Worm (Caenorhabditis elegans) whole organism, young adult: ENCODE results near the gene vps-41.

Experiments used
- B0261.1 ChIP-seq: sonication (generic microtip); optimal IDR thresholded peaks from 2 replicates; lab custom pipeline; 2016; ENCODE audit warnings: mild to moderate bottlenecking, missing genetic modification characterization, moderate library complexity, missing compliant biosample characterization
- B0336.3 ChIP-seq: fragments of 200-800 bp; sonication (Bioruptor generic); IDR thresholded peaks from 2 replicates; pipeline ENCODE4 v1.3.6; 2022; ENCODE audit warnings: missing genetic modification characterization, missing compliant biosample characterization
- D2030.7 ChIP-seq: fragments of 200-800 bp; sonication (Bioruptor generic); IDR thresholded peaks from 2 replicates; pipeline ENCODE4 v1.3.6; 2022; ENCODE audit warnings: missing genetic modification reagents, missing genetic modification characterization, missing compliant biosample characterization
- F10E7.11 ChIP-seq: sonication (generic microtip); optimal IDR thresholded peaks from 2 replicates; lab custom pipeline; 2017; ENCODE audit warnings: mild to moderate bottlenecking, missing genetic modification characterization, moderate library complexity, missing compliant biosample characterization
- F33H1.4 ChIP-seq: fragments of 200-800 bp; sonication (Bioruptor generic); IDR thresholded peaks from 2 replicates; pipeline ENCODE4 v1.3.6; 2022; ENCODE audit warnings: missing genetic modification reagents, missing genetic modification characterization, missing compliant biosample characterization
- F37B4.10 ChIP-seq: fragments of 200-800 bp; sonication (Bioruptor generic); IDR thresholded peaks from 2 replicates; pipeline ENCODE4 v1.3.6; 2022; ENCODE audit warnings: missing genetic modification characterization, missing compliant biosample characterization
- F39B2.1 ChIP-seq: fragments of 200-800 bp; sonication (Bioruptor generic); IDR thresholded peaks from 2 replicates; pipeline ENCODE4 v1.3.6; 2022; ENCODE audit warnings: missing genetic modification reagents, missing genetic modification characterization, missing compliant biosample characterization
- F49E8.2 ChIP-seq: sonication (generic microtip); optimal IDR thresholded peaks from 3 replicates; lab custom pipeline; 2017; ENCODE audit warnings: missing genetic modification characterization, mild to moderate bottlenecking, missing compliant biosample characterization, antibody characterized with exemption, moderate library complexity; ENCODE audit not compliant: insufficient read depth
- F52B5.7 ChIP-seq: sonication (generic microtip); optimal IDR thresholded peaks from 2 replicates; lab custom pipeline; 2016; ENCODE audit warnings: mild to moderate bottlenecking, missing genetic modification characterization, missing compliant biosample characterization
- F57A8.1 ChIP-seq: fragments of 200-800 bp; sonication (Bioruptor generic); optimal IDR thresholded peaks from 2 replicates; lab custom pipeline; 2018; ENCODE audit warnings: mild to moderate bottlenecking, missing genetic modification characterization, moderate library complexity, missing compliant biosample characterization
- F57C9.4 ChIP-seq: sonication (generic microtip); optimal IDR thresholded peaks from 2 replicates; lab custom pipeline; 2017; ENCODE audit warnings: mild to moderate bottlenecking, missing genetic modification characterization, missing compliant biosample characterization
- T26A5.8 ChIP-seq: sonication (generic microtip); optimal IDR thresholded peaks from 2 replicates; lab custom pipeline; 2016; ENCODE audit warnings: missing genetic modification characterization, missing compliant biosample characterization
- ama-1 ChIP-seq, 3 experiments: fragments of 150-350 bp in 1 of 3; sonication (generic microtip) in 2 of 3; optimal IDR thresholded peaks; 2 replicates each; lab custom pipeline; 2014 to 2018; ENCODE audit warnings: missing biosample characterization in 2 of 3, missing genetic modification characterization in 2 of 3, missing genetic modification reagents in 2 of 3
- aptf-3 ChIP-seq: fragments of 200-800 bp; sonication (Bioruptor generic); IDR thresholded peaks from 2 replicates; pipeline ENCODE4 v1.3.6; 2022; ENCODE audit warnings: missing genetic modification characterization, missing compliant biosample characterization
- attf-6 ChIP-seq: fragments of 200-800 bp; sonication (Bioruptor generic); IDR thresholded peaks from 2 replicates; pipeline ENCODE4 v1.3.6; 2022; ENCODE audit warnings: missing genetic modification reagents, missing genetic modification characterization, missing compliant biosample characterization
- bed-2 ChIP-seq: fragments of 200-800 bp; sonication (Bioruptor generic); IDR thresholded peaks from 2 replicates; pipeline ENCODE4 v1.3.6; 2022; ENCODE audit warnings: missing genetic modification reagents, missing genetic modification characterization, missing compliant biosample characterization
- cebp-1 ChIP-seq, 2 experiments: fragments of 200-800 bp in 1 of 2; sonication (Bioruptor generic) in 1 of 2; sonication (generic microtip) in 1 of 2; IDR thresholded peaks in 1 of 2; optimal IDR thresholded peaks in 1 of 2; 2 replicates each; pipeline versions ENCODE4 v1.3.6 to Lab custom; 2017 to 2022; ENCODE audit warnings: missing compliant biosample characterization in 2 of 2, missing genetic modification characterization in 2 of 2, mild to moderate bottlenecking in 1 of 2, missing genetic modification reagents in 1 of 2, moderate library complexity in 1 of 2
- ceh-100 ChIP-seq: fragments of 200-800 bp; sonication (Bioruptor generic); IDR thresholded peaks from 2 replicates; pipeline ENCODE4 v1.3.6; 2022; ENCODE audit warnings: missing genetic modification reagents, missing genetic modification characterization, missing compliant biosample characterization
- ceh-27 ChIP-seq: fragments of 200-800 bp; sonication (Bioruptor generic); optimal IDR thresholded peaks from 2 replicates; lab custom pipeline; 2018; ENCODE audit warnings: mild to moderate bottlenecking, missing genetic modification characterization, moderate library complexity, missing compliant biosample characterization
- ceh-91 ChIP-seq: fragments of 200-800 bp; sonication (Bioruptor generic); IDR thresholded peaks from 2 replicates; pipeline ENCODE4 v1.3.6; 2022; ENCODE audit warnings: missing genetic modification reagents, missing genetic modification characterization, missing compliant biosample characterization
- egl-44 ChIP-seq: fragments of 200-800 bp; sonication (Bioruptor generic); IDR thresholded peaks from 2 replicates; pipeline ENCODE4 v1.3.6; 2022; ENCODE audit warnings: missing genetic modification reagents, missing genetic modification characterization, missing compliant biosample characterization
- egrh-3 ChIP-seq: fragments of 200-800 bp; sonication (Bioruptor generic); IDR thresholded peaks from 2 replicates; pipeline ENCODE4 v1.3.6; 2022; ENCODE audit warnings: missing genetic modification reagents, missing genetic modification characterization, missing compliant biosample characterization
- ekl-4 ChIP-seq: fragments of 200-800 bp; sonication (Bioruptor generic); IDR thresholded peaks from 2 replicates; pipeline ENCODE4 v1.3.6; 2022; ENCODE audit warnings: missing genetic modification reagents, missing genetic modification characterization, missing compliant biosample characterization
- ets-4 ChIP-seq: fragments of 200-800 bp; sonication (Bioruptor generic); optimal IDR thresholded peaks from 2 replicates; lab custom pipeline; 2018; ENCODE audit warnings: mild to moderate bottlenecking, missing genetic modification characterization, missing compliant biosample characterization
- fkh-3 ChIP-seq: sonication (generic microtip); optimal IDR thresholded peaks from 2 replicates; lab custom pipeline; 2016; ENCODE audit warnings: mild to moderate bottlenecking, missing genetic modification characterization, missing compliant biosample characterization
- hmg-20 ChIP-seq: fragments of 200-800 bp; sonication (Bioruptor generic); IDR thresholded peaks from 2 replicates; pipeline ENCODE4 v1.3.6; 2022; ENCODE audit warnings: missing genetic modification reagents, missing genetic modification characterization, missing compliant biosample characterization
- lin-26 ChIP-seq: fragments of 200-800 bp; sonication (Bioruptor generic); IDR thresholded peaks from 2 replicates; pipeline ENCODE4 v1.3.6; 2022; ENCODE audit warnings: missing genetic modification reagents, missing genetic modification characterization, missing compliant biosample characterization
- lir-1 ChIP-seq: fragments of 200-800 bp; sonication (Bioruptor generic); conservative IDR thresholded peaks from 2 replicates; pipeline ENCODE4 v1.3.6; 2022; ENCODE audit warnings: missing genetic modification reagents, missing genetic modification characterization, missing compliant biosample characterization
- lsl-1 ChIP-seq: fragments of 200-800 bp; sonication (Bioruptor generic); optimal IDR thresholded peaks from 2 replicates; lab custom pipeline; 2018; ENCODE audit warnings: mild to moderate bottlenecking, missing genetic modification characterization, moderate library complexity, missing compliant biosample characterization
- mes-4 ChIP-seq: sonication (generic microtip); optimal IDR thresholded peaks from 2 replicates; lab custom pipeline; 2016; ENCODE audit warnings: missing genotype, missing genetic modification characterization, missing compliant biosample characterization
- mxl-1 ChIP-seq: sonication (generic microtip); optimal IDR thresholded peaks from 2 replicates; lab custom pipeline; 2016; ENCODE audit warnings: missing genetic modification characterization, missing compliant biosample characterization
- nfya-1 ChIP-seq: sonication (generic microtip); optimal IDR thresholded peaks from 2 replicates; lab custom pipeline; 2017; ENCODE audit warnings: antibody characterized with exemption, missing compliant biosample characterization, missing genetic modification characterization, borderline replicate concordance; ENCODE audit not compliant: insufficient read depth
- nhr-27 ChIP-seq: fragments of 200-800 bp; sonication (Bioruptor generic); optimal IDR thresholded peaks from 2 replicates; lab custom pipeline; 2018; ENCODE audit warnings: mild to moderate bottlenecking, missing genetic modification characterization, moderate library complexity, missing compliant biosample characterization
- nhr-80 ChIP-seq: sonication (generic microtip); optimal IDR thresholded peaks from 2 replicates; lab custom pipeline; 2016; ENCODE audit warnings: missing genetic modification characterization, missing compliant biosample characterization
- rpc-1 ChIP-seq, 2 experiments: fragments of 150-350 bp in 1 of 2; sonication (generic microtip) in 1 of 2; optimal IDR thresholded peaks; 2 replicates each; lab custom pipeline; 2014 to 2018; ENCODE audit warnings: missing biosample characterization in 1 of 2, missing genetic modification characterization in 1 of 2, missing genetic modification reagents in 1 of 2, missing genotype in 1 of 2
- sea-2 ChIP-seq: fragments of 200-800 bp; sonication (Bioruptor generic); IDR thresholded peaks from 2 replicates; pipeline ENCODE4 v1.3.6; 2022; ENCODE audit warnings: missing genetic modification characterization, missing compliant biosample characterization
- snpc-4 ChIP-seq, 5 experiments: fragments of 150-350 bp in 1 of 5; sonication (generic microtip) in 4 of 5; optimal IDR thresholded peaks; 2 replicates each; lab custom pipeline; 2014 to 2018; ENCODE audit warnings: missing genetic modification characterization in 5 of 5, missing biosample characterization in 3 of 5, antibody characterized with exemption in 2 of 5, mild to moderate bottlenecking in 2 of 5, missing compliant biosample characterization in 2 of 5, missing genotype in 2 of 5, moderate library complexity in 2 of 5, missing genetic modification reagents in 1 of 5
- tbp1 ChIP-seq: fragments of 200-800 bp; sonication (Bioruptor generic); optimal IDR thresholded peaks from 2 replicates; lab custom pipeline; 2018; ENCODE audit warnings: mild to moderate bottlenecking, missing genetic modification characterization, missing compliant biosample characterization
- tbx-9 ChIP-seq: sonication (generic microtip); optimal IDR thresholded peaks from 2 replicates; lab custom pipeline; 2016; ENCODE audit warnings: borderline replicate concordance, missing genetic modification characterization, inconsistent platforms, missing compliant biosample characterization
- tlf-1 ChIP-seq: fragments of 200-800 bp; sonication (Bioruptor generic); optimal IDR thresholded peaks from 2 replicates; lab custom pipeline; 2018; ENCODE audit warnings: mild to moderate bottlenecking, missing genetic modification characterization, missing compliant biosample characterization
- ztf-26 ChIP-seq: sonication (generic microtip); optimal IDR thresholded peaks from 2 replicates; lab custom pipeline; 2017; ENCODE audit warnings: missing genetic modification characterization, missing compliant biosample characterization
- ztf-6 ChIP-seq: fragments of 200-800 bp; sonication (Bioruptor generic); IDR thresholded peaks from 2 replicates; pipeline ENCODE4 v1.3.6; 2022; ENCODE audit warnings: missing genetic modification reagents, missing genetic modification characterization, missing compliant biosample characterization

The vps-41 gene

ce11 chrX:5309622-5310021 is 26.0 kb downstream of the vps-41 start:
- no peak for TF ChIP-seq nfya-1 (tag; lab: Kevin White, UChicago)
- no peak for TF ChIP-seq lin-26 (GFP tag; lab: Robert Waterston, UW)
- TF ChIP-seq F57C9.4 (tag; lab: Kevin White, UChicago) = no peak
- no peak for TF ChIP-seq sea-2 (GFP tag; lab: Robert Waterston, UW)
- TF ChIP-seq tbp1 (GFP tag; lab: Kevin White, UChicago) = peak; percentile 67
- TF ChIP-seq F52B5.7 (tag; lab: Kevin White, UChicago) = no peak
- TF ChIP-seq nhr-27 (tag; lab: Kevin White, UChicago) = no peak
- TF ChIP-seq snpc-4 (GFP tag; optimal IDR thresholded peaks at IDR 0.05; lab: Kevin White, UChicago) = no peak
- no peak for TF ChIP-seq snpc-4 (tag; optimal IDR thresholded peaks at IDR 0.05; lab: Kevin White, UChicago)
- TF ChIP-seq rpc-1 (optimal IDR thresholded peaks at IDR 0.05; lab: Kevin White, UChicago) = peak; percentile 47
- TF ChIP-seq rpc-1 (tag; optimal IDR thresholded peaks at IDR 0.05; lab: Kevin White, UChicago) = peak; percentile 73
- no peak for TF ChIP-seq lir-1 (GFP tag; lab: Robert Waterston, UW)
- no peak for TF ChIP-seq hmg-20 (GFP tag; lab: Robert Waterston, UW)
- TF ChIP-seq B0261.1 (tag; lab: Kevin White, UChicago) = peak; percentile 31
- TF ChIP-seq egl-44 (GFP tag; lab: Robert Waterston, UW) = no peak
- TF ChIP-seq D2030.7 (GFP tag; lab: Robert Waterston, UW) = 0 out of 2 replicates have a peak, but pooled peaks have one; percentile 33

ce11 chrX:5311174-5311573 is 27.5 kb downstream of the vps-41 start:
- TF ChIP-seq ceh-91 (GFP tag; lab: Robert Waterston, UW) (no peak), fkh-3 (no peak), F39B2.1 (no peak)

- TF ChIP-seq egrh-3 (GFP tag; lab: Robert Waterston, UW) (no peak), T26A5.8 (tag; lab: Kevin White, UChicago) (peak; percentile 32), F37B4.10 (GFP tag; lab: Robert Waterston, UW) (no peak), nfya-1 (tag; lab: Kevin White, UChicago) (no peak), aptf-3 (no peak; the same call in 1 of the 2 replicates), bed-2 (GFP tag; lab: Robert Waterston, UW) (no peak), ceh-27 (GFP tag; lab: Kevin White, UChicago) (peak; percentile 54), ama-1 (optimal IDR thresholded peaks at IDR 0.05; lab: Kevin White, UChicago) (no peak), ama-1 (GFP tag; optimal IDR thresholded peaks at IDR 0.05; lab: Kevin White, UChicago) (peak; percentile 77 to 84), tbx-9 (tag; lab: Kevin White, UChicago) (no peak), cebp-1 (GFP tag; IDR thresholded peaks at IDR 0.05; lab: Robert Waterston, UW) (no peak), cebp-1 (tag; optimal IDR thresholded peaks at IDR 0.05; lab: Kevin White, UChicago) (no peak), attf-6 (GFP tag; lab: Robert Waterston, UW) (no peak), ceh-100 (no peak), tbp1 (GFP tag; lab: Kevin White, UChicago) (peak; percentile 98), ets-4 (GFP tag; lab: Kevin White, UChicago) (no peak), lsl-1 (GFP tag; lab: Kevin White, UChicago) (no peak), F39B2.1 (no peak), ztf-6 (GFP tag; lab: Robert Waterston, UW) (no peak), nhr-27 (tag; lab: Kevin White, UChicago) (no peak), F57A8.1 (GFP tag; lab: Kevin White, UChicago) (no peak), ztf-26 (peak; percentile 22), mxl-1 (tag; lab: Kevin White, UChicago) (peak; percentile 62), F10E7.11 (tag; lab: Kevin White, UChicago) (peak; percentile 34), nhr-80 (peak; percentile 23), F49E8.2 (no peak), B0336.3 (GFP tag; lab: Robert Waterston, UW) (no peak), mes-4 (tag; lab: Kevin White, UChicago) (peak; percentile 72), tlf-1 (GFP tag; lab: Kevin White, UChicago) (no peak), F33H1.4 (GFP tag; lab: Robert Waterston, UW) (0 out of 2 replicates have a peak, but pooled peaks have one; percentile 26), ekl-4 (GFP tag; lab: Robert Waterston, UW) (no peak; the same call in 1 of the 2 replicates), egl-44 (GFP tag; lab: Robert Waterston, UW) (peak; percentile 64; the same call in 1 of the 2 replicates), B0261.1 (tag; lab: Kevin White, UChicago) (peak; percentile 93)
Observed at ce11 chrX:5319214-5319838, 35.7 kb downstream of the vps-41 start.
